Worm (Caenorhabditis elegans) whole organism, mixed stage, embryonic: ENCODE measurements around the gene C06E4.2.

Source experiments
- blmp-1 ChIP-seq: fragments of 150-350 bp; optimal IDR thresholded peaks from 2 replicates; lab custom pipeline; 2014; ENCODE audit warnings: missing biosample characterization, missing genetic modification characterization
- ham-2 ChIP-seq: fragments of 200-800 bp; sonication (Bioruptor generic); optimal IDR thresholded peaks from 2 replicates; lab custom pipeline; 2018; ENCODE audit warnings: mild to moderate bottlenecking, missing genetic modification characterization, missing compliant biosample characterization
- lsy-2 ChIP-seq: fragments of 150-350 bp; optimal IDR thresholded peaks from 2 replicates; lab custom pipeline; 2014; ENCODE audit warnings: missing biosample characterization, missing genetic modification characterization
- nhr-28 ChIP-seq: fragments of 150-350 bp; optimal IDR thresholded peaks from 2 replicates; lab custom pipeline; 2014; ENCODE audit warnings: missing biosample characterization, missing genetic modification characterization
- sem-2 ChIP-seq: fragments of 200-800 bp; sonication (Bioruptor generic); optimal IDR thresholded peaks from 2 replicates; lab custom pipeline; 2018; ENCODE audit warnings: mild to moderate bottlenecking, missing genetic modification characterization, missing compliant biosample characterization
- snpc-4 ChIP-seq: fragments of 150-350 bp; optimal IDR thresholded peaks from 2 replicates; lab custom pipeline; 2014; ENCODE audit warnings: missing biosample characterization, missing genetic modification characterization
- unc-39 ChIP-seq: fragments of 150-350 bp; optimal IDR thresholded peaks from 2 replicates; lab custom pipeline; 2014; ENCODE audit warnings: missing biosample characterization, missing genetic modification characterization
- unc-62 ChIP-seq: fragments of 150-350 bp; optimal IDR thresholded peaks from 2 replicates; lab custom pipeline; 2014; ENCODE audit warnings: missing biosample characterization, missing genetic modification reagents, missing genetic modification characterization
- ztf-11 ChIP-seq: fragments of 150-350 bp; optimal IDR thresholded peaks from 2 replicates; lab custom pipeline; 2014; ENCODE audit warnings: missing biosample characterization, missing genetic modification characterization

DNA sequence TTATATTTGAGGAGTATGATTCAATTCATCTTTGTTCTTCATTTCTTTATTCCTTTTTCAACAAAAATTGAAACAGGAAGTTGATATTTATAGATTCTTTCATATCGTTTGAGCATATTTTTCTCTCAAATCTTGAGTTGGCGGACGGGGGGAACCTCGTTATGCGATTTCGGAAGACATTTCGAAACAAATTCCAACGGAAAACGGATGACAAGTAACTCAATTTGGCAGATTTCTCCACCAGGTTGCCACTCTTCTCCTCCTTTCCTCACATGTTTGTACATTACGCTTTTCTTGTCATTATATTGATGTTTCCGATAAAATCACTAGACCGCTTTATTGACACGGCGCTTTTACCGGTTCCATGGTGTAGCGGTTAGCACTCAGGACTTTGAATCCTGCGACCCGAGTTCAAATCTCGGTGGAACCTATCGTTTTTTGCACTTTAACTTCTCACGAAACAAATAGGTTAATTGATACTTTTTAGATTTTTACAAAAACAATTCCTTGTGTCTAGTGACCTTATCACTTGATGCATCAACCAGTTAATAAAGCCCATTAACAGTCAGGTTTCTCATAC, 1.7 kb upstream of the C06E4.2 start:
- TF ChIP-seq ztf-11 (tag; lab: Kevin White, UChicago) (no peak), nhr-28 (no peak), blmp-1 (tag; lab: Kevin White, UChicago) (no peak), unc-39 (tag; lab: Kevin White, UChicago) (no peak), lsy-2 (tag; lab: Kevin White, UChicago) (no peak), unc-62 (GFP tag; lab: Kevin White, UChicago) (no peak), snpc-4 (tag; lab: Kevin White, UChicago) (no peak), ham-2 (no peak), sem-2 (GFP tag; lab: Kevin White, UChicago) (no peak)
